Worm (Caenorhabditis elegans) whole organism, young adult: ENCODE results near the gene T19B10.2.
A peak's percentile ranks its signal among the peaks of the same experiment; 100 is the strongest.

ENCODE experiments used
- C06A6.2 ChIP-seq: fragments of 200-800 bp; sonication (Bioruptor generic); conservative IDR thresholded peaks from 2 replicates; pipeline ENCODE4 v1.3.6; 2022; ENCODE audit warnings: missing genetic modification characterization, missing compliant biosample characterization
- C17E4.6 ChIP-seq: fragments of 200-800 bp; sonication (Bioruptor generic); IDR thresholded peaks from 2 replicates; pipeline ENCODE4 v1.3.6; 2022; ENCODE audit warnings: missing genetic modification reagents, missing genetic modification characterization, missing compliant biosample characterization
- D2030.7 ChIP-seq: fragments of 200-800 bp; sonication (Bioruptor generic); IDR thresholded peaks from 2 replicates; pipeline ENCODE4 v1.3.6; 2022; ENCODE audit warnings: missing genetic modification reagents, missing genetic modification characterization, missing compliant biosample characterization
- F10E7.11 ChIP-seq: sonication (generic microtip); optimal IDR thresholded peaks from 2 replicates; lab custom pipeline; 2017; ENCODE audit warnings: mild to moderate bottlenecking, missing genetic modification characterization, moderate library complexity, missing compliant biosample characterization
- F37B4.10 ChIP-seq: fragments of 200-800 bp; sonication (Bioruptor generic); IDR thresholded peaks from 2 replicates; pipeline ENCODE4 v1.3.6; 2022; ENCODE audit warnings: missing genetic modification characterization, missing compliant biosample characterization
- F57A8.1 ChIP-seq: fragments of 200-800 bp; sonication (Bioruptor generic); optimal IDR thresholded peaks from 2 replicates; lab custom pipeline; 2018; ENCODE audit warnings: mild to moderate bottlenecking, missing genetic modification characterization, moderate library complexity, missing compliant biosample characterization
- K12H6.12 ChIP-seq: fragments of 200-800 bp; sonication (Bioruptor generic); optimal IDR thresholded peaks from 2 replicates; lab custom pipeline; 2018; ENCODE audit warnings: mild to moderate bottlenecking, missing genetic modification characterization, missing compliant biosample characterization
- T26A5.8 ChIP-seq: sonication (generic microtip); optimal IDR thresholded peaks from 2 replicates; lab custom pipeline; 2016; ENCODE audit warnings: missing genetic modification characterization, missing compliant biosample characterization
- Y53F4B.3 ChIP-seq: fragments of 200-800 bp; sonication (Bioruptor generic); IDR thresholded peaks from 2 replicates; pipeline ENCODE4 v1.3.6; 2022; ENCODE audit warnings: missing genetic modification reagents, missing genetic modification characterization, missing compliant biosample characterization
- Y67H2A.10 ChIP-seq: fragments of 200-800 bp; sonication (Bioruptor generic); conservative IDR thresholded peaks from 2 replicates; pipeline ENCODE4 v1.3.6; 2022; ENCODE audit warnings: missing genetic modification reagents, missing genetic modification characterization, missing compliant biosample characterization
- Y95B8A.8 ChIP-seq: fragments of 200-800 bp; sonication (Bioruptor generic); IDR thresholded peaks from 2 replicates; pipeline ENCODE4 v1.3.6; 2022; ENCODE audit warnings: missing genetic modification reagents, missing genetic modification characterization, missing compliant biosample characterization
- aptf-3 ChIP-seq: fragments of 200-800 bp; sonication (Bioruptor generic); IDR thresholded peaks from 2 replicates; pipeline ENCODE4 v1.3.6; 2022; ENCODE audit warnings: missing genetic modification characterization, missing compliant biosample characterization
- athp-1 ChIP-seq: sonication (generic microtip); optimal IDR thresholded peaks from 2 replicates; lab custom pipeline; 2017; ENCODE audit warnings: mild to moderate bottlenecking, missing genetic modification characterization, missing compliant biosample characterization
- attf-5 ChIP-seq: fragments of 200-800 bp; sonication (Bioruptor generic); optimal IDR thresholded peaks from 2 replicates; lab custom pipeline; 2018; ENCODE audit warnings: mild to moderate bottlenecking, missing genetic modification characterization, missing compliant biosample characterization
- ccch-3 ChIP-seq: fragments of 200-800 bp; sonication (Bioruptor generic); optimal IDR thresholded peaks from 2 replicates; lab custom pipeline; 2018; ENCODE audit warnings: mild to moderate bottlenecking, missing genetic modification characterization, missing compliant biosample characterization
- ceh-58 ChIP-seq: fragments of 200-800 bp; sonication (Bioruptor generic); IDR thresholded peaks from 2 replicates; pipeline ENCODE4 v1.3.6; 2022; ENCODE audit warnings: missing genetic modification characterization, missing compliant biosample characterization
- dpff-1 ChIP-seq: sonication (generic microtip); optimal IDR thresholded peaks from 2 replicates; lab custom pipeline; 2017; ENCODE audit warnings: mild to moderate bottlenecking, missing genetic modification characterization, missing compliant biosample characterization
- egl-18 ChIP-seq: fragments of 200-800 bp; sonication (Bioruptor generic); IDR thresholded peaks from 2 replicates; pipeline ENCODE4 v1.3.6; 2022; ENCODE audit warnings: missing genetic modification reagents, missing genetic modification characterization, missing compliant biosample characterization
- ekl-4 ChIP-seq: fragments of 200-800 bp; sonication (Bioruptor generic); IDR thresholded peaks from 2 replicates; pipeline ENCODE4 v1.3.6; 2022; ENCODE audit warnings: missing genetic modification reagents, missing genetic modification characterization, missing compliant biosample characterization
- hlh-12 ChIP-seq: sonication (generic microtip); optimal IDR thresholded peaks from 2 replicates; lab custom pipeline; 2016; ENCODE audit warnings: missing genetic modification characterization, missing compliant biosample characterization
- hlh-26 ChIP-seq: fragments of 200-800 bp; sonication (Bioruptor generic); conservative IDR thresholded peaks from 2 replicates; pipeline ENCODE4 v1.3.6; 2022; ENCODE audit warnings: missing genetic modification reagents, missing genetic modification characterization, missing compliant biosample characterization
- hmg-1.2 ChIP-seq: fragments of 200-800 bp; sonication (Bioruptor generic); IDR thresholded peaks from 2 replicates; pipeline ENCODE4 v1.3.6; 2022; ENCODE audit warnings: missing genetic modification reagents, missing genetic modification characterization, missing compliant biosample characterization
- let-526 ChIP-seq: fragments of 200-800 bp; sonication (Bioruptor generic); IDR thresholded peaks from 2 replicates; pipeline ENCODE4 v1.3.6; 2022; ENCODE audit warnings: missing genetic modification reagents, missing genetic modification characterization, missing compliant biosample characterization
- lin-26 ChIP-seq: fragments of 200-800 bp; sonication (Bioruptor generic); IDR thresholded peaks from 2 replicates; pipeline ENCODE4 v1.3.6; 2022; ENCODE audit warnings: missing genetic modification reagents, missing genetic modification characterization, missing compliant biosample characterization
- lin-40 ChIP-seq: sonication (generic microtip); optimal IDR thresholded peaks from 2 replicates; lab custom pipeline; 2016; ENCODE audit warnings: missing genetic modification characterization, mild to moderate bottlenecking, missing compliant biosample characterization, missing genotype, missing genetic modification reagents
- lir-1 ChIP-seq: fragments of 200-800 bp; sonication (Bioruptor generic); conservative IDR thresholded peaks from 2 replicates; pipeline ENCODE4 v1.3.6; 2022; ENCODE audit warnings: missing genetic modification reagents, missing genetic modification characterization, missing compliant biosample characterization
- madf-10 ChIP-seq: sonication (generic microtip); optimal IDR thresholded peaks from 2 replicates; lab custom pipeline; 2016; ENCODE audit warnings: mild to moderate bottlenecking, missing genetic modification characterization, missing compliant biosample characterization
- mes-4 ChIP-seq: sonication (generic microtip); optimal IDR thresholded peaks from 2 replicates; lab custom pipeline; 2016; ENCODE audit warnings: missing genotype, missing genetic modification characterization, missing compliant biosample characterization
- mxl-1 ChIP-seq: sonication (generic microtip); optimal IDR thresholded peaks from 2 replicates; lab custom pipeline; 2016; ENCODE audit warnings: missing genetic modification characterization, missing compliant biosample characterization
- nfya-1 ChIP-seq: sonication (generic microtip); optimal IDR thresholded peaks from 2 replicates; lab custom pipeline; 2017; ENCODE audit warnings: antibody characterized with exemption, missing compliant biosample characterization, missing genetic modification characterization, borderline replicate concordance; ENCODE audit not compliant: insufficient read depth
- nhr-120 ChIP-seq: fragments of 200-800 bp; sonication (Bioruptor generic); IDR thresholded peaks from 2 replicates; pipeline ENCODE4 v1.3.6; 2022; ENCODE audit warnings: missing genetic modification characterization, missing compliant biosample characterization
- nhr-179 ChIP-seq: sonication (generic microtip); optimal IDR thresholded peaks from 2 replicates; lab custom pipeline; 2016; ENCODE audit warnings: mild to moderate bottlenecking, missing genetic modification characterization, missing compliant biosample characterization
- pha-4 ChIP-seq: fragments of 150-350 bp; sonication (generic microtip); optimal IDR thresholded peaks from 2 replicates; lab custom pipeline; 2014; ENCODE audit warnings: missing biosample characterization, missing genetic modification reagents, missing genetic modification characterization
- repo-1 ChIP-seq: sonication (generic microtip); optimal IDR thresholded peaks from 2 replicates; lab custom pipeline; 2017; ENCODE audit warnings: mild to moderate bottlenecking, missing genetic modification characterization, missing compliant biosample characterization
- snpc-1.1 ChIP-seq: sonication (generic microtip); optimal IDR thresholded peaks from 2 replicates; lab custom pipeline; 2017; ENCODE audit warnings: missing genetic modification characterization, mild to moderate bottlenecking, missing compliant biosample characterization, antibody characterized with exemption, moderate library complexity, missing genotype, missing genetic modification reagents; ENCODE audit not compliant: insufficient read depth
- somi-1 ChIP-seq: fragments of 200-800 bp; sonication (Bioruptor generic); optimal IDR thresholded peaks from 2 replicates; lab custom pipeline; 2018; ENCODE audit warnings: mild to moderate bottlenecking, missing genetic modification characterization, missing compliant biosample characterization
- sptf-2 ChIP-seq: fragments of 200-800 bp; sonication (Bioruptor generic); optimal IDR thresholded peaks from 2 replicates; lab custom pipeline; 2018; ENCODE audit warnings: mild to moderate bottlenecking, missing genetic modification characterization, missing compliant biosample characterization
- tbx-9 ChIP-seq: sonication (generic microtip); optimal IDR thresholded peaks from 2 replicates; lab custom pipeline; 2016; ENCODE audit warnings: borderline replicate concordance, missing genetic modification characterization, inconsistent platforms, missing compliant biosample characterization
- unc-62 ChIP-seq: fragments of 150-350 bp; optimal IDR thresholded peaks from 2 replicates; lab custom pipeline; 2014; ENCODE audit warnings: missing biosample characterization, missing genetic modification reagents, missing genetic modification characterization
- ztf-18 ChIP-seq: sonication (generic microtip); optimal IDR thresholded peaks from 2 replicates; lab custom pipeline; 2016; ENCODE audit warnings: missing genotype, mild to moderate bottlenecking, missing genetic modification characterization, missing compliant biosample characterization
- ztf-25 ChIP-seq: fragments of 200-800 bp; sonication (Bioruptor generic); IDR thresholded peaks from 2 replicates; pipeline ENCODE4 v1.3.6; 2022; ENCODE audit warnings: missing genetic modification reagents, missing genetic modification characterization, missing compliant biosample characterization
- ztf-26 ChIP-seq: sonication (generic microtip); optimal IDR thresholded peaks from 2 replicates; lab custom pipeline; 2017; ENCODE audit warnings: missing genetic modification characterization, missing compliant biosample characterization
- ztf-6 ChIP-seq: fragments of 200-800 bp; sonication (Bioruptor generic); IDR thresholded peaks from 2 replicates; pipeline ENCODE4 v1.3.6; 2022; ENCODE audit warnings: missing genetic modification reagents, missing genetic modification characterization, missing compliant biosample characterization

Gene T19B10.2

DNA sequence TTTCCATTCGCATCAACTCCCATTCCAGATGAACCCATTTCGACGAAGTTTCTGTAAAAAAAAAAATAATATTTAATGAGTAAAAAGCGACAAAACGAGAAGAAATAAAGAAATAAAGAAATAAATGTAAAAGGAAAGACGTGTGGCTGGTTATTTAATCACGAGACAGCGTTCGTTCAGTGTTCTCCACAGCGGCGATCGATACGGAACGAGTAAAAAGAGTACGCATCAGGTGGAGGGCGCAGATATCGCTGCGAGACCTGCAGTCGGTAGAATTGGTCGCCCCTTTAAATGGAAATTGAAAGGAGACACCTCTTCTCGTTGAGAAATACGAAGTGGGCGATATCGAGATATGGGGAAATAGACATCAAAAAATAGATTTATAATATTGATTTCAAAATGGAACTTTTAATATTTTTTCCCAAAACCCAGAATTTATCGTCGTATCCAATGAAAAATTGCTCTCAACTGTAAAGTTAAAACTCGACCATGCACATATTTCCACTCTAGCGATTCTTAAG lies 7.6 kb downstream of the T19B10.2 start, which contains the start of gene pqn-70 (continued):
- no peak for TF ChIP-seq nhr-179 (tag; lab: Kevin White, UChicago)
- TF ChIP-seq hlh-12 (tag; lab: Kevin White, UChicago) = no peak
- TF ChIP-seq ztf-25 (GFP tag; lab: Robert Waterston, UW) = no peak
- TF ChIP-seq F57A8.1 (GFP tag; lab: Kevin White, UChicago) = no peak
- TF ChIP-seq madf-10 = peak; percentile 76
- peak; percentile 47 for TF ChIP-seq ztf-18 (tag; lab: Kevin White, UChicago)
- no peak for TF ChIP-seq dpff-1 (tag; lab: Kevin White, UChicago)
- TF ChIP-seq lin-26 (GFP tag; lab: Robert Waterston, UW) = peak; percentile 71; the same call in 1 of the 2 replicates
- no peak for TF ChIP-seq hlh-26 (GFP tag; lab: Robert Waterston, UW)
- no peak for TF ChIP-seq ztf-6 (GFP tag; lab: Robert Waterston, UW)
- TF ChIP-seq lin-40 (tag; lab: Kevin White, UChicago) = peak; percentile 67
- no peak for TF ChIP-seq mes-4 (tag; lab: Kevin White, UChicago)
- TF ChIP-seq F10E7.11 (tag; lab: Kevin White, UChicago) = no peak
- TF ChIP-seq K12H6.12 = peak; percentile 70
- no peak for TF ChIP-seq sptf-2 (GFP tag; lab: Kevin White, UChicago)
- TF ChIP-seq nhr-120 (GFP tag; lab: Robert Waterston, UW) = no peak
- peak; percentile 94 for TF ChIP-seq hmg-1.2 (GFP tag; lab: Robert Waterston, UW)
- TF ChIP-seq snpc-1.1 = no peak
- no peak for TF ChIP-seq pha-4 (tag; lab: Kevin White, UChicago)
- no peak for TF ChIP-seq ccch-3 (GFP tag; lab: Kevin White, UChicago)
- no peak for TF ChIP-seq tbx-9 (tag; lab: Kevin White, UChicago)
- no peak for TF ChIP-seq unc-62 (GFP tag; lab: Kevin White, UChicago)
- no peak for TF ChIP-seq nfya-1 (tag; lab: Kevin White, UChicago)
- no peak for TF ChIP-seq ceh-58 (GFP tag; lab: Robert Waterston, UW)
- peak; percentile 33 for TF ChIP-seq athp-1 (tag; lab: Kevin White, UChicago)
- TF ChIP-seq Y67H2A.10 (GFP tag; lab: Robert Waterston, UW) = peak; percentile 53; the same call in 1 of the 2 replicates
- peak; percentile 81 for TF ChIP-seq attf-5
- TF ChIP-seq ekl-4 = peak; percentile 79
- no peak for TF ChIP-seq C17E4.6 (GFP tag; lab: Robert Waterston, UW)
- TF ChIP-seq aptf-3 (GFP tag; lab: Robert Waterston, UW) = no peak
- peak; percentile 45; the same call in 1 of the 2 replicates for TF ChIP-seq lir-1 (GFP tag; lab: Robert Waterston, UW)

DNA sequence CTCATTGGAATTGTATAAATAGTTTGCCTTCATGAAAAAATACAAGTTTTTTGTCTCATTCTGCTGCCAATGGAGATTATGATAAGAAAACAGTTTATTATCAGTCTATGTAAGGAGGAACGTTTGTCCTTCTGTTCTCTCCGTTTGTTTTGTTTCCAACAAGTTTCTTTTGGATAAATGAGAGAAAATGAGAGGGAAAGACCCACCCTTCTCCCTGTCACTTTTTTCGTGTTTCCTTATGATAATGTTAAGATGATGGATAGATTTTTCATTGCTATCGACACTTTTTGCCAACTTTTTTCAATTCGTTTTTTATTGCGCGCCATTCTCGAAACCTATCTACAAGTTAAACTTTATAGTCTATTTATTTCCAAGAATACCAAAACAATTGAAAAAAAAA lies 10.1 kb downstream of the T19B10.2 start:
- TF ChIP-seq Y95B8A.8 (GFP tag; lab: Robert Waterston, UW) (no peak), ztf-26 (no peak), C06A6.2 (GFP tag; lab: Robert Waterston, UW) (no peak), D2030.7 (no peak), T26A5.8 (tag; lab: Kevin White, UChicago) (no peak), hlh-12 (tag; lab: Kevin White, UChicago) (no peak), ceh-58 (GFP tag; lab: Robert Waterston, UW) (no peak), Y53F4B.3 (GFP tag; lab: Robert Waterston, UW) (no peak), mxl-1 (tag; lab: Kevin White, UChicago) (no peak), repo-1 (tag; lab: Kevin White, UChicago) (no peak), egl-18 (GFP tag; lab: Robert Waterston, UW) (no peak), ztf-18 (tag; lab: Kevin White, UChicago) (no peak), somi-1 (no peak), let-526 (GFP tag; lab: Robert Waterston, UW) (no peak), nfya-1 (tag; lab: Kevin White, UChicago) (no peak), mes-4 (tag; lab: Kevin White, UChicago) (no peak), F37B4.10 (no peak)
